Fruit fly (Drosophila melanogaster): ENCODE results near the gene Cpsf6.

Cpsf6 gene

dm6 chr3L:8308891-8309352, 6.4 kb downstream of the Cpsf6 start, which contains the start of gene BI-1 (continued):
- TF ChIP-seq Sox102F (GFP tag; optimal IDR thresholded peaks at IDR 0.05): no peak
- no peak for TF ChIP-seq Hr78 (GFP tag; optimal IDR thresholded peaks at IDR 0.05)
- no peak for TF ChIP-seq psq (GFP tag; optimal IDR thresholded peaks at IDR 0.05)
- TF ChIP-seq sim (GFP tag; IDR thresholded peaks at IDR 0.05): no peak
- peak; percentile 67 for TF ChIP-seq CG2712 (tag; optimal IDR thresholded peaks at IDR 0.05)
- no peak for TF ChIP-seq CG6813 (GFP tag; optimal IDR thresholded peaks at IDR 0.05)
- TF ChIP-seq gfzf (GFP tag; optimal IDR thresholded peaks at IDR 0.05): peak; percentile 15
- no peak for TF ChIP-seq CG11398 (GFP tag; optimal IDR thresholded peaks at IDR 0.05)
- TF ChIP-seq CG17328 (GFP tag; IDR thresholded peaks at IDR 0.05): peak; percentile 29; the same call in 1 of the 2 replicates
- no peak for TF ChIP-seq sima (GFP tag; optimal IDR thresholded peaks at IDR 0.05)
- TF ChIP-seq cg (GFP tag; optimal IDR thresholded peaks at IDR 0.05): no peak
- no peak for TF ChIP-seq Lpt (GFP tag; optimal IDR thresholded peaks at IDR 0.05)
- no peak for TF ChIP-seq CkIIα-i1 (GFP tag; IDR thresholded peaks at IDR 0.05)
- TF ChIP-seq yki (optimal IDR thresholded peaks at IDR 0.05): no peak
- TF ChIP-seq CG17361 (GFP tag; IDR thresholded peaks at IDR 0.05): peak; percentile 88
- no peak for TF ChIP-seq tap (tag; optimal IDR thresholded peaks at IDR 0.05)
- no peak for TF ChIP-seq inv (GFP tag; IDR thresholded peaks at IDR 0.05; ENCODE audit: partially characterized antibody)
- no peak for TF ChIP-seq CG2199 (GFP tag; IDR thresholded peaks at IDR 0.05)
- no peak for TF ChIP-seq HmgD (GFP tag; optimal IDR thresholded peaks at IDR 0.05)
- TF ChIP-seq CG3847 (GFP tag; IDR thresholded peaks at IDR 0.05): peak; percentile 84
- no peak for TF ChIP-seq CG15601 (tag; optimal IDR thresholded peaks at IDR 0.05)
- peak in 1 of 2 experiments; percentile 0 for TF ChIP-seq chif (GFP tag; optimal IDR thresholded peaks at IDR 0.05)
- TF ChIP-seq CG2129 (GFP tag; IDR thresholded peaks at IDR 0.05; ENCODE audit: partially characterized antibody): no peak
- TF ChIP-seq p53 (GFP tag; optimal IDR thresholded peaks at IDR 0.05): no peak
- TF ChIP-seq Dbx (GFP tag; IDR thresholded peaks at IDR 0.05): peak; percentile 74; the same call in 2 of the 3 replicates
- no peak for TF ChIP-seq CG14860 (GFP tag; IDR thresholded peaks at IDR 0.05; ENCODE audit: partially characterized antibody)
- peak; percentile 43; the same call in 1 of the 2 replicates for TF ChIP-seq GATAe (GFP tag; conservative IDR thresholded peaks at IDR 0.05)
- no peak for TF ChIP-seq ham (GFP tag; IDR thresholded peaks at IDR 0.05)
- no peak for TF ChIP-seq Asciz (GFP tag; optimal IDR thresholded peaks at IDR 0.05)
- peak; percentile 56 for TF ChIP-seq CG6765 (GFP tag; optimal IDR thresholded peaks at IDR 0.05)
- TF ChIP-seq CG8359 (GFP tag; optimal IDR thresholded peaks at IDR 0.05; ENCODE audit: borderline replicate concordance): no peak
- TF ChIP-seq NfI (GFP tag; optimal IDR thresholded peaks at IDR 0.05): peak; percentile 66
- TF ChIP-seq wek (GFP tag; optimal IDR thresholded peaks at IDR 0.05): no peak
- TF ChIP-seq ATbp (GFP tag; optimal IDR thresholded peaks at IDR 0.05): no peak
- peak; percentile 38 for TF ChIP-seq HLH54F (GFP tag; optimal IDR thresholded peaks at IDR 0.05)
- no peak for TF ChIP-seq Atf3 (GFP tag; optimal IDR thresholded peaks at IDR 0.05)
- peak; percentile 65 for TF ChIP-seq ewg (GFP tag; optimal IDR thresholded peaks at IDR 0.05)
- peak; percentile 45 for TF ChIP-seq BEAF-32 (GFP tag; optimal IDR thresholded peaks at IDR 0.05)
- TF ChIP-seq CG15073 (GFP tag; optimal IDR thresholded peaks at IDR 0.05): no peak
- TF ChIP-seq CG1832 (GFP tag; optimal IDR thresholded peaks at IDR 0.05): no peak
- TF ChIP-seq scrt (GFP tag; optimal IDR thresholded peaks at IDR 0.05): peak; percentile 67
- TF ChIP-seq dati (GFP tag; IDR thresholded peaks at IDR 0.05): no peak
- TF ChIP-seq nmo (GFP tag; optimal IDR thresholded peaks at IDR 0.05): peak; percentile 75
- TF ChIP-seq org-1 (GFP tag; optimal IDR thresholded peaks at IDR 0.05): peak; percentile 41
- no peak for TF ChIP-seq luna (GFP tag; optimal IDR thresholded peaks at IDR 0.05)
- peak; percentile 89 for TF ChIP-seq sens (GFP tag)
- no peak for TF ChIP-seq NC2α (GFP tag; optimal IDR thresholded peaks at IDR 0.05)
- peak; percentile 35 for TF ChIP-seq CG5245 (GFP tag; optimal IDR thresholded peaks at IDR 0.05)
- TF ChIP-seq Vsx1 (GFP tag; optimal IDR thresholded peaks at IDR 0.05): no peak
- TF ChIP-seq CG10267 (tag; optimal IDR thresholded peaks at IDR 0.05): peak; percentile 100
- peak; percentile 65 for TF ChIP-seq CG9437 (GFP tag; optimal IDR thresholded peaks at IDR 0.05)

All from whole organism, embryonic.